Fruit fly (Drosophila melanogaster): ENCODE measurements around the gene Nmdmc.

The Nmdmc gene

dm6 chr3R:9057398-9058058, 7.2 kb upstream of the Nmdmc start (continued):
- peak; percentile 45 to 70 for TF ChIP-seq chif (GFP tag; optimal IDR thresholded peaks at IDR 0.05)
- TF ChIP-seq p53 (GFP tag; optimal IDR thresholded peaks at IDR 0.05), result peak; percentile 20
- TF ChIP-seq Six4 (GFP tag; optimal IDR thresholded peaks at IDR 0.05), result peak; percentile 96
- no peak for TF ChIP-seq Dbx (GFP tag; IDR thresholded peaks at IDR 0.05)
- no peak for TF ChIP-seq fru (optimal IDR thresholded peaks at IDR 0.05)
- TF ChIP-seq ap (GFP tag; IDR thresholded peaks at IDR 0.05), result no peak
- peak; percentile 97 for TF ChIP-seq caup (GFP tag; optimal IDR thresholded peaks at IDR 0.05; ENCODE audit: severe bottlenecking)
- peak; percentile 87 for TF ChIP-seq CG10274 (GFP tag; optimal IDR thresholded peaks at IDR 0.05)
- peak; percentile 96 for TF ChIP-seq scrt (GFP tag; optimal IDR thresholded peaks at IDR 0.05)
- peak; percentile 81 for TF ChIP-seq CG3995 (GFP tag; optimal IDR thresholded peaks at IDR 0.05)
- TF ChIP-seq CG8388 (GFP tag; optimal IDR thresholded peaks at IDR 0.05), result peak; percentile 98
- peak; percentile 95 for TF ChIP-seq CG1529 (GFP tag; optimal IDR thresholded peaks at IDR 0.05)
- TF ChIP-seq Hmr (GFP tag; optimal IDR thresholded peaks at IDR 0.05), result peak; percentile 99
- TF ChIP-seq sens (GFP tag), result peak; percentile 95
- TF ChIP-seq NK7.1 (GFP tag; optimal IDR thresholded peaks at IDR 0.05), result no peak
- TF ChIP-seq Sry-δ (GFP tag; optimal IDR thresholded peaks at IDR 0.05), result peak; percentile 66
- TF ChIP-seq sim (GFP tag; IDR thresholded peaks at IDR 0.05), result no peak
- no peak for TF ChIP-seq CG10959 (GFP tag; IDR thresholded peaks at IDR 0.05)
- TF ChIP-seq sob (GFP tag; IDR thresholded peaks at IDR 0.05), result no peak
- no peak for TF ChIP-seq CG11696 (GFP tag; IDR thresholded peaks at IDR 0.05)
- no peak for TF ChIP-seq Dll (GFP tag; IDR thresholded peaks at IDR 0.05; ENCODE audit: partially characterized antibody)
- TF ChIP-seq CG11093 (GFP tag; IDR thresholded peaks at IDR 0.05), result peak; percentile 85
- no peak for TF ChIP-seq Awh (GFP tag; IDR thresholded peaks at IDR 0.05)
- no peak for TF ChIP-seq H15 (GFP tag; IDR thresholded peaks at IDR 0.05)
- TF ChIP-seq CG4404 (GFP tag; IDR thresholded peaks at IDR 0.05), result no peak
- TF ChIP-seq Scr (GFP tag; IDR thresholded peaks at IDR 0.05; ENCODE audit: partially characterized antibody), result no peak
- TF ChIP-seq CG10543 (GFP tag; optimal IDR thresholded peaks at IDR 0.05), result peak; percentile 98
- TF ChIP-seq sima (GFP tag; optimal IDR thresholded peaks at IDR 0.05), result no peak
- TF ChIP-seq CG18262 (tag; optimal IDR thresholded peaks at IDR 0.05), result peak; percentile 100
- TF ChIP-seq CG3163 (GFP tag; optimal IDR thresholded peaks at IDR 0.05), result peak; percentile 96
- no peak for TF ChIP-seq CG14014 (GFP tag; IDR thresholded peaks at IDR 0.05)
- peak; percentile 92 for TF ChIP-seq kah (GFP tag; optimal IDR thresholded peaks at IDR 0.05)
- no peak for TF ChIP-seq Ravus (GFP tag; IDR thresholded peaks at IDR 0.05)
- no peak for TF ChIP-seq rib (GFP tag; IDR thresholded peaks at IDR 0.05)
- peak; percentile 85 for TF ChIP-seq CG30431 (GFP tag; optimal IDR thresholded peaks at IDR 0.05)
- TF ChIP-seq CG16815 (GFP tag; optimal IDR thresholded peaks at IDR 0.05), result peak; percentile 94
- TF ChIP-seq emc (GFP tag; optimal IDR thresholded peaks at IDR 0.05), result no peak
- peak; percentile 56 for TF ChIP-seq Hey (tag; optimal IDR thresholded peaks at IDR 0.05)
- TF ChIP-seq crp (GFP tag; optimal IDR thresholded peaks at IDR 0.05), result peak in 1 of 2 experiments; percentile 66
- TF ChIP-seq CG8359 (GFP tag; optimal IDR thresholded peaks at IDR 0.05; ENCODE audit: borderline replicate concordance), result peak; percentile 87
- TF ChIP-seq usp (GFP tag; optimal IDR thresholded peaks at IDR 0.05), result no peak
- peak; percentile 93 for TF ChIP-seq az2 (GFP tag; optimal IDR thresholded peaks at IDR 0.05)
- TF ChIP-seq CG34224 (GFP tag; IDR thresholded peaks at IDR 0.05; ENCODE audit: partially characterized antibody), result no peak
- TF ChIP-seq CG9932 (GFP tag; IDR thresholded peaks at IDR 0.05), result no peak
- no peak for TF ChIP-seq CG10321 (GFP tag; IDR thresholded peaks at IDR 0.05)
- TF ChIP-seq al (GFP tag; IDR thresholded peaks at IDR 0.05), result no peak
- TF ChIP-seq hbn (GFP tag; IDR thresholded peaks at IDR 0.05; ENCODE audit: partially characterized antibody), result no peak
- TF ChIP-seq insv (GFP tag; optimal IDR thresholded peaks at IDR 0.05), result peak in 1 of 2 experiments; percentile 81
- no peak for TF ChIP-seq CG17361 (GFP tag; IDR thresholded peaks at IDR 0.05)
- peak; percentile 98 for TF ChIP-seq nerfin-1 (tag; optimal IDR thresholded peaks at IDR 0.05)
- TF ChIP-seq Tbp (GFP tag; optimal IDR thresholded peaks at IDR 0.05), result no peak

Data from whole organism, embryonic.